Fruit fly (Drosophila melanogaster) Kc167 (cell line): ENCODE measurements around the gene Synd.

Experiments used
- Myc ChIP-seq: fragments of >200 bp; optimal IDR thresholded peaks from 2 replicates; lab custom pipeline; 2017; ENCODE audit warnings: missing external identifiers
- Sin3A ChIP-seq: fragments of >200 bp; optimal IDR thresholded peaks from 2 replicates; lab custom pipeline; 2018; ENCODE audit warnings: missing external identifiers
- h ChIP-seq: fragments of >200 bp; optimal IDR thresholded peaks from 3 replicates; lab custom pipeline; 2018; ENCODE audit warnings: missing external identifiers
- insv ChIP-seq: fragments of >200 bp; optimal IDR thresholded peaks from 3 replicates; lab custom pipeline; 2018; ENCODE audit warnings: missing external identifiers
- psq ChIP-seq: fragments of >200 bp; optimal IDR thresholded peaks from 2 replicates; lab custom pipeline; 2017; ENCODE audit warnings: missing external identifiers
- ttk ChIP-seq: sonication (Bioruptor generic); optimal IDR thresholded peaks from 2 replicates; lab custom pipeline; 2017; ENCODE audit warnings: missing external identifiers

Gene Synd

dm6 chr3R:20821815-20822375 is 10.7 kb upstream of the Synd start, which contains the start of the genes CG17271 and RpS20:
Gene CG17271, minus strand, starts transcription at chr3R:20821848.
Gene RpS20, plus strand, starts transcription at chr3R:20822181.
- no peak for TF ChIP-seq Sin3A (lab: Kevin White, UChicago)
- TF ChIP-seq ttk: no peak
- TF ChIP-seq h (lab: Kevin White, UChicago): no peak
- TF ChIP-seq Myc (lab: Kevin White, UChicago): no peak
- no peak for TF ChIP-seq insv (lab: Kevin White, UChicago)
- no peak for TF ChIP-seq psq (lab: Kevin White, UChicago)

- TF ChIP-seq psq (lab: Kevin White, UChicago): no peak
- no peak for TF ChIP-seq Myc (lab: Kevin White, UChicago)
- TF ChIP-seq ttk: no peak
- TF ChIP-seq h (lab: Kevin White, UChicago): no peak
- TF ChIP-seq Sin3A (lab: Kevin White, UChicago): no peak
- TF ChIP-seq insv (lab: Kevin White, UChicago): no peak
These were observed 8.7 kb upstream of the Synd start, which contains the start of gene CG17272 for dm6 chr3R:20823704-20824454. Gene CG17272, minus strand, starts transcription at chr3R:20824239.

dm6 chr3R:20826929-20827328 is 5.7 kb upstream of the Synd start:
- TF ChIP-seq h (lab: Kevin White, UChicago): no peak

DNA sequence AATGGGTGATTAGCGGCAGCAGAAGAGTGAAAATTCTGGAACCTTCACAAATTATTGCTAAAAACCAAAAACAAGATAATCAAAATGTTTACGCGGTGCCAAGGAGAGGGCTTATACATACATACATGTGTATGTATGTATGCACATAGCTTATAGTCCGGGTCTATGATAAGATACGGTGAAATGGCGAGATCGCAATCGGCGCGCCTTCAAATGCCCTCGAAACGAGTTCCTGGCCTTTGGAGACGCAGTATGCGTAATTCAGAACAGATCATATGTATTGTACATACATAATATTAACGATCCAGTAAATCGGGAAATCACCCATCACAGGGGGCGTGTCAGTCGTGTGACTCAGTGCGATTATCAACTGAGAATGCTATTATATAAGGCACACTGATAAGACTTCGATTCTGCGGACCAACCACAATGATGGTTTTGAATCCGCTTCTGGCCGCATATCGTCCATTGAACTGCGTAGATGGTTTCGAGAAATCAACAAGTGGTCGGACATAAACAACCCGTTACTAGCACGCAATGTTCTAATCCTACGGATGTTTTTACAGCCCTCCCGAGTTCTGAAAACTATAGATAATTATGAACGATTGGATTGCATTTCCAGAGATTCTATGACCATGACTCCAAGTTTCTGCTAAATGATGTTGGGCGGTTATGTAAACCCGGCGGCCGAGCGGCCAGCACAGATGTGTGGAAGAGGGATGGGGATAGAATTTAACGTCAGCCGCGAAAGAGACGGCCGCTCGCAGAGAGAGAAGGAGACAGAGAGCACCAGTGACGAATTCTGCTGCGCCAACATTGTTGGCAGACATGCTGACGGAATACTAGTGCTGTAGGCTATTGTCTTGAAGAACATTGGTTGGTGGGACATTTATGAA is 3.8 kb upstream of the Synd start:
- TF ChIP-seq psq (lab: Kevin White, UChicago) (no peak), insv (lab: Kevin White, UChicago) (no peak), ttk (no peak), h (lab: Kevin White, UChicago) (no peak), Sin3A (lab: Kevin White, UChicago) (no peak), Myc (lab: Kevin White, UChicago) (no peak)

DNA sequence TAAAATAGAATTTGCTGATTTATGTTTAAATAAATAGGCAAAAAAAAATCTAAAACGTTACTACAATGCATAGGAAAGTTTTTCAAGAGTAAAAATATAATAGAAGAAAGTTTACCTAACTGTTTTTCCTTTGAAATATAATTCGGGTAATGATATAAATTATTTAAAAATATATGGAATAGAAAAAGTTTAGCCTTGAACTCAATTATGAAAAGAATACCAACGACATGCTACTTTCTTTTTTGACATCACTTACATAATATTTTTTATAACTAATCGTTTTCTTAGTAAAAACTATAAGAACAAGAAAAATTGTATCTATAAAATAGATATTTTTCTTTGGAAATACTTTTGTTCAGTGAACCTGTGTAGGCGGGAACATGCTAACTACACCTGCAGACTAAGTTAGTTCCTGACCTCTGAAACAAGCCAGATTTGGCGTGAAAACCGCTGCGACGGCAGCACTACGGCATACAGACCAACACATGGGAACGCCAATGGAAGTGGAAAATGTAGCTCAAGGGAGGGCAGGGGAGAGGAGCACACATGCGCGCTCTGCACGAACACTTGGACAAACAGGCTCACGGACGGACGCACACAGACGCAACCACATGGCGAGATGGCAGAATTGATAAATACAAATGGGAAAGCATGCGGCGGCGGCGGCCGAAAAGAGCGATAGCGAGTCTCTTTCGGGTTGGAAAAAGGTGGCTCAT is 3.0 kb upstream of the Synd start:
- no peak for TF ChIP-seq Myc (lab: Kevin White, UChicago)
- no peak for TF ChIP-seq insv (lab: Kevin White, UChicago)
- TF ChIP-seq Sin3A (lab: Kevin White, UChicago): no peak
- TF ChIP-seq ttk: no peak

DNA sequence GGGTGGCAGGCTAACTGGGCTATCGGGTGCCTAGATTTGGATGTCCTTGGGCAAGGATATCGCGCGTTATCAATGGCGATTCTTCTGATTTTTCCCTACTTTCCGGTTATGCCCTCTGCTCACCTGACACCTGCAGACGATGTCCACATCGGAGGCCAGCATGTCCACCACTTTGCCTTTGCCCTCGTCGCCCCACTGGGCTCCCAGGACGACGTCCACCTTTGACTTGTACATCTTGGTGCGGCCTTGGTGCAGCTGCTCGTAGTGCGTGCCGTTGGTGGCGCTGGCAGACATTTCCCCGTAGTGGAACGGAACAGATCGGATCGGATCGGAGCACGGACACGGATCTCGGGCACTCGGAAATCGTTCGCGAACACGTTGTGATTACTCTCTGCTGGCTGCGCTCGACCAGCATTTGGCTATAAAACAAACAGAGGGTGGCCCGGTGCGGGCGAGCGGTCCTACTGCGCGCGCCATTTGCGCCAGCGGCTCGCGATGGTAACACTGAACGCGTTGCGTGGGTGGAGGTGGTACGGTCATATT is 2.4 kb upstream of the Synd start, which contains the start of gene Adss:
TSS of gene Adss (minus strand) at position 428 of the 543 bp plus-strand sequence.
- no peak for TF ChIP-seq Sin3A (lab: Kevin White, UChicago)
- TF ChIP-seq insv (lab: Kevin White, UChicago): no peak
- TF ChIP-seq ttk: no peak
- no peak for TF ChIP-seq h (lab: Kevin White, UChicago)
- TF ChIP-seq psq (lab: Kevin White, UChicago): no peak
- TF ChIP-seq Myc (lab: Kevin White, UChicago): no peak

DNA sequence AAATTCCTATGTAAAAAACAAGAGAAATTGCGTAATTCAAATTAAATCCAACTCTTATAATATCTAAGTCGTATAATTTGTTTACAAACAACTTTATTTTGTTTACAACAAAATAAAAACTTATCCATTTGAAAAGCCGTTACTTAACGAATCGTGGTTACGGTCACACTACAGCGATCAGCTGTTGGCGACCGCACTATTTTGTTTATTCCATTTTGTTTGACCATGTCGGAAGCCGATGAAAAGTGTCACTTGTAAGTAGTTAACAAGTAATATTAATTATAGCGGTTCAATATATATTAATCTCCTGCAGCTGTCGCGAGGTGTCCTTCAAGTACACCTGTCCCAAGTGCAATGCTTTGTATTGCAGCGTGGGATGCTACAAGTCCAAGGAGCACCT is 1.6 kb upstream of the Synd start, which contains the start of gene CG31223:
TSS of gene CG31223 (plus strand) at position 165 of the 400 bp plus-strand sequence.
- TF ChIP-seq psq (lab: Kevin White, UChicago) (no peak), h (lab: Kevin White, UChicago) (no peak), Sin3A (lab: Kevin White, UChicago) (no peak), insv (lab: Kevin White, UChicago) (no peak), Myc (lab: Kevin White, UChicago) (no peak)

dm6 chr3R:20833664-20834063 is 1.1 kb downstream of the Synd start:
- TF ChIP-seq psq (lab: Kevin White, UChicago) (no peak), insv (lab: Kevin White, UChicago) (no peak), Sin3A (lab: Kevin White, UChicago) (no peak), h (lab: Kevin White, UChicago) (no peak), Myc (lab: Kevin White, UChicago) (no peak), ttk (no peak)

DNA sequence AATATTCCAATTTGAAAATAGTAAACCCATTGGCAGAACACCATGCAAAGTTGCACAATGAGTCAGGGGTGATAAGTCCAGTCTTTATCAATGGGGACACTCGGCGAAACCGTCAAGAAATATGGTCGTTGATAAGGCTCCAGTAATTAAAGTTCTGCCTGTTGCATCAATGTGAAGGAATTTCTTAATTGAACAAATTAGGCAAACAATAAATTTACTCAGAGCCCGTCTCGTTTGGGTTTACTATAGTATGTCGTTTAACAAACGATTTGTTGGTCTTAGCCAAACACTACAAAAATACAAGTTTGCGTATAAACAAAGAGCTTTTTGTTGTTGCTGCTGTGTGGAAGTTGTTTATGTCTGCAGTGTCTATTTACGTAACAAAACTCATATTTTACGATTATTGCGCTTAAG is 2.2 kb downstream of the Synd start:
- no peak for TF ChIP-seq Myc (lab: Kevin White, UChicago)
- TF ChIP-seq ttk: no peak
- TF ChIP-seq psq (lab: Kevin White, UChicago): no peak
- TF ChIP-seq Sin3A (lab: Kevin White, UChicago): no peak
- no peak for TF ChIP-seq h (lab: Kevin White, UChicago)
- TF ChIP-seq insv (lab: Kevin White, UChicago): no peak

DNA sequence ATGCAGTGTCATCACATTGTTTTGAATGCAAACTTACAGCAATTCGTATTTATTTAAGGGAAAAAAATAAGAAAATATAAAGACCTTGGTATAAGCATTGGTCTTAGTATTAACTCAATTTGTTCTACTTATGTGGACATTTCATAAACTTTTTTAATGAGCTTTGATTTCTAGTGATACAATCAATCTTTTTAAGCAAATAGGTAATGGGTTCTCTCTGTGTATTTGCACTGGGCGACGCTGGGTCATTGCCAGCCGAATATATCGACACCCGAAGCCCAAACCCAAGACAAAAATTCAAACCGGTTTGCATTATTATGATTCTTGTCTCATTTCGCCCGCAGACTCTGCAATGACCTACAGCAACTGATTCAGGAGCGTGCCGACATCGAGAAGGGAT is 2.9 kb downstream of the Synd start:
- TF ChIP-seq ttk (no peak), insv (lab: Kevin White, UChicago) (no peak), h (lab: Kevin White, UChicago) (no peak), psq (lab: Kevin White, UChicago) (no peak), Sin3A (lab: Kevin White, UChicago) (no peak), Myc (lab: Kevin White, UChicago) (no peak)
